Worm (Caenorhabditis elegans) whole organism, L4 larva: Measurements from ENCODE around the gene Y37D8A.8.

Experiments used
- D1046.2 ChIP-seq: fragments of 200-800 bp; sonication (Bioruptor generic); IDR thresholded peaks from 2 replicates; pipeline ENCODE4 v1.3.6; 2022; ENCODE audit warnings: missing genetic modification characterization, missing compliant biosample characterization
- F10B5.3 ChIP-seq: sonication (generic microtip); optimal IDR thresholded peaks from 2 replicates; lab custom pipeline; 2016; ENCODE audit warnings: mild to moderate bottlenecking, missing genetic modification characterization, missing compliant biosample characterization
- F44E2.7 ChIP-seq: fragments of 200-800 bp; sonication (Bioruptor generic); IDR thresholded peaks from 2 replicates; pipeline ENCODE4 v2.1.2; 2022; ENCODE audit warnings: missing genetic modification characterization, missing compliant biosample characterization
- T26A8.4 ChIP-seq: fragments of 200-800 bp; sonication (Bioruptor generic); IDR thresholded peaks from 2 replicates; pipeline ENCODE4 v1.3.6; 2022; ENCODE audit warnings: missing genetic modification characterization, missing compliant biosample characterization
- Y105C5A.15 ChIP-seq: fragments of 200-800 bp; sonication (Bioruptor generic); IDR thresholded peaks from 2 replicates; pipeline ENCODE4 v1.3.6; 2022; ENCODE audit warnings: missing genetic modification characterization, missing compliant biosample characterization
- Y48G9A.11 ChIP-seq: fragments of 200-800 bp; sonication (Bioruptor generic); IDR thresholded peaks from 2 replicates; pipeline ENCODE4 v1.3.6; 2022; ENCODE audit warnings: missing genetic modification reagents, missing genetic modification characterization, missing compliant biosample characterization
- Y5F2A.4 ChIP-seq: fragments of 200-800 bp; sonication (Bioruptor generic); optimal IDR thresholded peaks from 2 replicates; lab custom pipeline; 2018; ENCODE audit warnings: mild to moderate bottlenecking, missing genetic modification characterization, missing compliant biosample characterization
- ZK337.2 ChIP-seq: fragments of 200-800 bp; sonication (Bioruptor generic); IDR thresholded peaks from 2 replicates; pipeline ENCODE4 v1.3.6; 2022; ENCODE audit warnings: missing genetic modification reagents, missing genetic modification characterization, missing compliant biosample characterization
- ZK546.5 ChIP-seq, 2 experiments: sonication (generic microtip); optimal IDR thresholded peaks; 2 replicates each; lab custom pipeline; 2017; ENCODE audit warnings: missing biosample characterization in 2 of 2, missing genetic modification characterization in 2 of 2
- aly-2 ChIP-seq: sonication (generic microtip); optimal IDR thresholded peaks from 2 replicates; lab custom pipeline; 2018; ENCODE audit warnings: missing biosample characterization, missing genetic modification characterization
- attf-4 ChIP-seq: sonication (generic microtip); optimal IDR thresholded peaks from 3 replicates; lab custom pipeline; 2017; ENCODE audit warnings: missing biosample characterization, missing genetic modification characterization
- ceh-20 ChIP-seq: fragments of 200-800 bp; sonication (Bioruptor generic); IDR thresholded peaks from 2 replicates; pipeline ENCODE4 v1.3.6; 2022; ENCODE audit warnings: missing genetic modification reagents, missing genetic modification characterization, missing compliant biosample characterization
- ceh-32 ChIP-seq: sonication (generic microtip); optimal IDR thresholded peaks from 2 replicates; lab custom pipeline; 2016; ENCODE audit warnings: mild to moderate bottlenecking, missing genetic modification characterization, missing compliant biosample characterization; ENCODE audit not compliant: poor library complexity
- ceh-44 ChIP-seq: fragments of 200-800 bp; sonication (Bioruptor generic); IDR thresholded peaks from 2 replicates; pipeline ENCODE4 v1.3.6; 2022; ENCODE audit warnings: missing genetic modification reagents, missing genetic modification characterization, missing compliant biosample characterization
- cey-2 ChIP-seq: sonication (generic microtip); optimal IDR thresholded peaks from 3 replicates; lab custom pipeline; 2017; ENCODE audit warnings: missing genetic modification characterization, mild to moderate bottlenecking, missing compliant biosample characterization, antibody characterized with exemption, borderline replicate concordance; ENCODE audit not compliant: insufficient read depth
- daf-12 ChIP-seq: fragments of 150-350 bp; optimal IDR thresholded peaks from 2 replicates; lab custom pipeline; 2014; ENCODE audit warnings: missing biosample characterization, missing genetic modification reagents, missing genetic modification characterization
- daf-16 ChIP-seq, 3 experiments: sonication (generic microtip); optimal IDR thresholded peaks; 2 replicates each; lab custom pipeline; 2016 to 2017; ENCODE audit warnings: missing genetic modification characterization in 3 of 3, missing genetic modification reagents in 3 of 3, mild to moderate bottlenecking in 2 of 3, missing compliant biosample characterization in 2 of 3, missing biosample characterization in 1 of 3, moderate library complexity in 1 of 3
- daf-19 ChIP-seq: fragments of 200-800 bp; sonication (Bioruptor generic); conservative IDR thresholded peaks from 2 replicates; pipeline ENCODE4 v1.3.6; 2022; ENCODE audit warnings: missing genetic modification characterization, missing compliant biosample characterization
- dmd-8 ChIP-seq: fragments of 200-800 bp; sonication (Bioruptor generic); IDR thresholded peaks from 2 replicates; pipeline ENCODE4 v1.3.6; 2022; ENCODE audit warnings: missing genetic modification characterization, missing compliant biosample characterization
- dmd-9 ChIP-seq: fragments of 200-800 bp; sonication (Bioruptor generic); IDR thresholded peaks from 2 replicates; pipeline ENCODE4 v1.3.6; 2022; ENCODE audit warnings: missing genetic modification reagents, missing genetic modification characterization, missing compliant biosample characterization
- duxl-1 ChIP-seq: sonication (generic microtip); optimal IDR thresholded peaks from 2 replicates; lab custom pipeline; 2016; ENCODE audit warnings: mild to moderate bottlenecking, missing genetic modification characterization, moderate library complexity, missing compliant biosample characterization; ENCODE audit not compliant: poor library complexity
- egl-27 ChIP-seq: sonication (generic microtip); optimal IDR thresholded peaks from 3 replicates; lab custom pipeline; 2017; ENCODE audit warnings: missing biosample characterization, missing genetic modification reagents, missing genetic modification characterization
- fkh-10 ChIP-seq: fragments of 150-350 bp; optimal IDR thresholded peaks from 2 replicates; lab custom pipeline; 2014; ENCODE audit warnings: missing biosample characterization, missing genetic modification reagents, missing genetic modification characterization
- fos-1 ChIP-seq: fragments of 150-350 bp; optimal IDR thresholded peaks from 2 replicates; lab custom pipeline; 2014; ENCODE audit warnings: missing biosample characterization, missing genetic modification characterization
- hif-1 ChIP-seq, 2 experiments: sonication (generic microtip); optimal IDR thresholded peaks; 2 replicates each; lab custom pipeline; 2016 to 2017; ENCODE audit warnings: missing compliant biosample characterization in 2 of 2, missing genetic modification characterization in 2 of 2, missing genetic modification reagents in 2 of 2, missing genotype in 2 of 2, mild to moderate bottlenecking in 1 of 2
- jun-1 ChIP-seq: fragments of 150-350 bp; optimal IDR thresholded peaks from 2 replicates; lab custom pipeline; 2014; ENCODE audit warnings: missing biosample characterization, missing genetic modification reagents, missing genetic modification characterization
- lin-1 ChIP-seq: fragments of 200-800 bp; sonication (Bioruptor generic); IDR thresholded peaks from 2 replicates; pipeline ENCODE4 v1.3.6; 2022; ENCODE audit warnings: missing genetic modification reagents, missing genetic modification characterization, missing compliant biosample characterization
- lin-15B ChIP-seq: fragments of 150-350 bp; sonication (generic microtip); optimal IDR thresholded peaks from 3 replicates; lab custom pipeline; 2014; ENCODE audit warnings: missing biosample characterization, missing genetic modification characterization
- lin-38 ChIP-seq: fragments of 200-800 bp; sonication (Bioruptor generic); IDR thresholded peaks from 2 replicates; pipeline ENCODE4 v1.3.6; 2022; ENCODE audit warnings: missing genetic modification reagents, missing genetic modification characterization, missing compliant biosample characterization
- madf-5 ChIP-seq, 2 experiments: fragments of 200-800 bp; sonication (Bioruptor generic); IDR thresholded peaks; 2 replicates each; pipeline ENCODE4 v1.3.6; 2022; ENCODE audit warnings: missing compliant biosample characterization in 2 of 2, missing genetic modification characterization in 2 of 2
- madf-9 ChIP-seq: fragments of 200-800 bp; sonication (Bioruptor generic); conservative IDR thresholded peaks from 2 replicates; pipeline ENCODE4 v1.3.6; 2022; ENCODE audit warnings: missing genetic modification reagents, missing genetic modification characterization, missing compliant biosample characterization
- mdl-1 ChIP-seq, 2 experiments: fragments of 150-350 bp in 1 of 2; sonication (generic microtip) in 1 of 2; optimal IDR thresholded peaks; 2 replicates each; lab custom pipeline; 2014 to 2017; ENCODE audit warnings: missing biosample characterization in 2 of 2, missing genetic modification characterization in 2 of 2
- mdt-29 ChIP-seq: fragments of 200-800 bp; sonication (Bioruptor generic); IDR thresholded peaks from 2 replicates; pipeline ENCODE4 v1.3.6; 2022; ENCODE audit warnings: missing genetic modification reagents, missing genetic modification characterization, missing compliant biosample characterization
- nhr-10 ChIP-seq: fragments of 150-350 bp; optimal IDR thresholded peaks from 2 replicates; lab custom pipeline; 2014; ENCODE audit warnings: missing biosample characterization, missing genetic modification characterization
- nhr-102 ChIP-seq: sonication (generic microtip); optimal IDR thresholded peaks from 2 replicates; lab custom pipeline; 2016; ENCODE audit warnings: mild to moderate bottlenecking, missing genetic modification characterization, moderate library complexity, missing compliant biosample characterization
- nhr-111 ChIP-seq: fragments of 200-800 bp; sonication (Bioruptor generic); optimal IDR thresholded peaks from 2 replicates; lab custom pipeline; 2018; ENCODE audit warnings: mild to moderate bottlenecking, missing genetic modification characterization, missing compliant biosample characterization
- nhr-25 ChIP-seq: sonication (generic microtip); optimal IDR thresholded peaks from 2 replicates; lab custom pipeline; 2017; ENCODE audit warnings: missing genetic modification characterization, mild to moderate bottlenecking, missing compliant biosample characterization, antibody characterized with exemption, moderate library complexity, borderline replicate concordance; ENCODE audit not compliant: insufficient read depth
- nhr-41 ChIP-seq: fragments of 200-800 bp; sonication (Bioruptor generic); IDR thresholded peaks from 2 replicates; pipeline ENCODE4 v1.3.6; 2022; ENCODE audit warnings: missing genetic modification reagents, missing genetic modification characterization, missing compliant biosample characterization
- nhr-42 ChIP-seq: fragments of 200-800 bp; sonication (Bioruptor generic); IDR thresholded peaks from 2 replicates; pipeline ENCODE4 v1.3.6; 2022; ENCODE audit warnings: missing genetic modification characterization, missing compliant biosample characterization
- nhr-76 ChIP-seq: fragments of 150-350 bp; optimal IDR thresholded peaks from 2 replicates; lab custom pipeline; 2014; ENCODE audit warnings: missing biosample characterization, missing genetic modification characterization
- pqm-1 ChIP-seq: sonication (generic microtip); optimal IDR thresholded peaks from 2 replicates; lab custom pipeline; 2017; ENCODE audit warnings: missing biosample characterization, missing genetic modification characterization
- spr-3 ChIP-seq: fragments of 200-800 bp; sonication (Bioruptor generic); optimal IDR thresholded peaks from 2 replicates; lab custom pipeline; 2018; ENCODE audit warnings: mild to moderate bottlenecking, missing genetic modification characterization, missing compliant biosample characterization
- tag-97 ChIP-seq: fragments of 200-800 bp; sonication (Bioruptor generic); IDR thresholded peaks from 2 replicates; pipeline ENCODE4 v1.3.6; 2022; ENCODE audit warnings: missing genetic modification characterization, missing compliant biosample characterization
- unc-130 ChIP-seq: sonication (generic microtip); optimal IDR thresholded peaks from 2 replicates; lab custom pipeline; 2016; ENCODE audit warnings: missing genetic modification reagents, missing genetic modification characterization, missing compliant biosample characterization
- zfp-3 ChIP-seq: fragments of 200-800 bp; sonication (Bioruptor generic); conservative IDR thresholded peaks from 2 replicates; pipeline ENCODE4 v1.3.6; 2022; ENCODE audit warnings: missing genetic modification reagents, missing genetic modification characterization, missing compliant biosample characterization
- zip-11 ChIP-seq: fragments of 200-800 bp; sonication (Bioruptor generic); IDR thresholded peaks from 2 replicates; pipeline ENCODE4 v1.3.6; 2022; ENCODE audit warnings: missing genetic modification characterization, missing compliant biosample characterization
- zip-2 ChIP-seq: fragments of 150-350 bp; optimal IDR thresholded peaks from 2 replicates; lab custom pipeline; 2014; ENCODE audit warnings: missing biosample characterization, missing genetic modification characterization
- ztf-11 ChIP-seq: fragments of 150-350 bp; optimal IDR thresholded peaks from 2 replicates; lab custom pipeline; 2014; ENCODE audit warnings: missing biosample characterization, missing genetic modification characterization
- ztf-7 ChIP-seq: fragments of 150-350 bp; optimal IDR thresholded peaks from 2 replicates; lab custom pipeline; 2014; ENCODE audit warnings: missing biosample characterization, missing genetic modification characterization

The Y37D8A.8 gene

ce11 chrIII:12904987-12905541 lies 40.3 kb downstream of the Y37D8A.8 start, which contains the start of gene cox-5A (continued):
- TF ChIP-seq madf-5 (GFP tag; IDR thresholded peaks at IDR 0.05; lab: Robert Waterston, UW): peak; percentile 72 to 74; a peak in 2 of 4 replicates
- TF ChIP-seq Y105C5A.15 (GFP tag; lab: Robert Waterston, UW): peak; percentile 95
- peak; percentile 89 for TF ChIP-seq lin-15B (tag; lab: Kevin White, UChicago)
- TF ChIP-seq jun-1 (tag; lab: Kevin White, UChicago): peak; percentile 97
- TF ChIP-seq F44E2.7: peak; percentile 92; the same call in 1 of the 2 replicates
- TF ChIP-seq Y48G9A.11: peak; percentile 90
- TF ChIP-seq F10B5.3 (tag; lab: Kevin White, UChicago): peak; percentile 95
- TF ChIP-seq duxl-1 (tag; lab: Kevin White, UChicago): peak; percentile 97
- 0 out of 2 replicates have a peak, but pooled peaks have one; percentile 59 for TF ChIP-seq tag-97
- peak; percentile 99 for TF ChIP-seq ceh-20
- peak; percentile 88 for TF ChIP-seq nhr-10 (tag; lab: Kevin White, UChicago)
- peak; percentile 77 for TF ChIP-seq ZK337.2 (GFP tag; lab: Robert Waterston, UW)
- TF ChIP-seq T26A8.4 (GFP tag; lab: Robert Waterston, UW): peak; percentile 99
- peak; percentile 47 to 91 for TF ChIP-seq mdl-1 (tag; optimal IDR thresholded peaks at IDR 0.05; lab: Kevin White, UChicago)
- TF ChIP-seq fkh-10 (GFP tag; lab: Kevin White, UChicago): peak; percentile 99
- TF ChIP-seq daf-12 (tag; lab: Kevin White, UChicago): no peak
- peak; percentile 99 for TF ChIP-seq dmd-9 (GFP tag; lab: Robert Waterston, UW)
- peak; percentile 96 for TF ChIP-seq lin-1 (GFP tag; lab: Robert Waterston, UW)
- no peak for TF ChIP-seq dmd-8 (GFP tag; lab: Robert Waterston, UW)
- peak; percentile 92 for TF ChIP-seq D1046.2 (GFP tag; lab: Robert Waterston, UW)
- TF ChIP-seq daf-19 (GFP tag; lab: Robert Waterston, UW): no peak
- TF ChIP-seq egl-27 (tag; lab: Kevin White, UChicago): no peak
- TF ChIP-seq pqm-1 (tag; lab: Kevin White, UChicago): peak; percentile 50
- TF ChIP-seq ceh-32: peak; percentile 85
- TF ChIP-seq mdt-29 (GFP tag; lab: Robert Waterston, UW): peak; percentile 96
- peak; percentile 95 for TF ChIP-seq unc-130 (GFP tag; lab: Kevin White, UChicago)
- peak; percentile 95 for TF ChIP-seq ztf-7
- TF ChIP-seq nhr-76 (tag; lab: Kevin White, UChicago): peak; percentile 81
- peak; percentile 98 for TF ChIP-seq nhr-102 (tag; lab: Kevin White, UChicago)
- peak; percentile 91 for TF ChIP-seq nhr-41 (GFP tag; lab: Robert Waterston, UW)
- TF ChIP-seq zip-11 (GFP tag; lab: Robert Waterston, UW): no peak
- peak; percentile 99 for TF ChIP-seq zfp-3 (GFP tag; lab: Robert Waterston, UW)
- peak; percentile 54 for TF ChIP-seq attf-4 (tag; lab: Kevin White, UChicago)
- no peak for TF ChIP-seq ztf-11 (tag; lab: Kevin White, UChicago)
- TF ChIP-seq Y5F2A.4: peak; percentile 92
- TF ChIP-seq aly-2 (tag; lab: Kevin White, UChicago): no peak
- TF ChIP-seq nhr-111 (GFP tag; lab: Kevin White, UChicago): peak; percentile 63
- peak; percentile 83 for TF ChIP-seq cey-2 (tag; lab: Kevin White, UChicago)
- peak in 1 of 2 experiments; percentile 76 for TF ChIP-seq ZK546.5 (tag; optimal IDR thresholded peaks at IDR 0.05; lab: Kevin White, UChicago)
- peak; percentile 92 for TF ChIP-seq zip-2 (tag; lab: Kevin White, UChicago)
- TF ChIP-seq ceh-44 (GFP tag; lab: Robert Waterston, UW): peak; percentile 90
- TF ChIP-seq fos-1 (tag; lab: Kevin White, UChicago): peak; percentile 97
- TF ChIP-seq nhr-25 (tag; lab: Kevin White, UChicago): peak; percentile 96
- peak; percentile 99 for TF ChIP-seq spr-3 (GFP tag; lab: Kevin White, UChicago)
- peak; percentile 98 for TF ChIP-seq nhr-42
- peak; percentile 98 for TF ChIP-seq madf-9 (GFP tag; lab: Robert Waterston, UW)
- TF ChIP-seq daf-16 (GFP tag; optimal IDR thresholded peaks at IDR 0.05; lab: Kevin White, UChicago): peak; percentile 86 to 94
- peak; percentile 81 for TF ChIP-seq daf-16 (tag; optimal IDR thresholded peaks at IDR 0.05; lab: Kevin White, UChicago)
- TF ChIP-seq hif-1 (tag; optimal IDR thresholded peaks at IDR 0.05; lab: Kevin White, UChicago): peak; percentile 85 to 96
- peak; percentile 96 for TF ChIP-seq lin-38 (GFP tag; lab: Robert Waterston, UW)
